Worm (Caenorhabditis elegans): ENCODE data around the gene F59B2.9.

Gene F59B2.9

DNA sequence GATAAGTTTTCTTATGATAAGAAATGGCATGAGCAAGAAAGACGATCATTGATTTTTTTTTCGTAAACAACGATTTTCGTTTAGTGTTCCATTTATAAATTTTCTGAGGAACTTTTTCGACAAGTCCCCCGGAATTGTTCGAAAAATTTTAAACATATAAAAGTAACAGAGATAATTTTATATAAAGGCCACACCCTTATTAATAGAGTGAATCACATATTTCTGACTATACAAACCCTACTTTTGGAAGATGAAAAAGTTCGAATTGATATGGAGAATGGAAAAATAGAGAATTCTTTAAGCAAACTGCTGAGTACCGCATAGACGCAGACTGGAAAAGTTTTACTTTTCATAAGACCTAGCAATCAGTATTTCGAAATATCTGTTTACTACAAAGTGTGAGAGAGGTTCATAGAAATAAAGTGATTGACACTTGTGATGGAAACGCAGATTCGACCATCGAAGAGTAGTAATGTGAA, 38.9 kb upstream of the F59B2.9 start:
- TF ChIP-seq Y67H2A.10 (GFP tag; conservative IDR thresholded peaks at IDR 0.05) (no peak), snpc-1.3 (tag; optimal IDR thresholded peaks at IDR 0.05; ENCODE audit: insufficient read depth) (peak; percentile 35), mcd-1 (GFP tag; IDR thresholded peaks at IDR 0.05) (peak; percentile 40; the same call in 1 of the 2 replicates), madf-3 (GFP tag; IDR thresholded peaks at IDR 0.05) (peak; percentile 45; the same call in 1 of the 2 replicates), bed-2 (GFP tag; IDR thresholded peaks at IDR 0.05) (no peak), F10E7.11 (tag; optimal IDR thresholded peaks at IDR 0.05) (peak; percentile 85), mes-4 (tag; optimal IDR thresholded peaks at IDR 0.05) (no peak), unc-62 (GFP tag; optimal IDR thresholded peaks at IDR 0.05) (peak; percentile 61), D2030.7 (GFP tag; IDR thresholded peaks at IDR 0.05) (no peak), B0035.1 (tag; optimal IDR thresholded peaks at IDR 0.05) (no peak), atf-7 (tag; optimal IDR thresholded peaks at IDR 0.05) (peak; percentile 75), madf-8 (GFP tag; conservative IDR thresholded peaks at IDR 0.05) (no peak), mel-28 (tag; optimal IDR thresholded peaks at IDR 0.05; ENCODE audit: borderline replicate concordance) (peak; percentile 72), egrh-3 (GFP tag; IDR thresholded peaks at IDR 0.05) (no peak), tlf-1 (GFP tag; optimal IDR thresholded peaks at IDR 0.05) (peak; percentile 76), K12H6.12 (tag; optimal IDR thresholded peaks at IDR 0.05) (peak; percentile 63), nhr-80 (tag; optimal IDR thresholded peaks at IDR 0.05) (peak; percentile 84), egl-44 (GFP tag; IDR thresholded peaks at IDR 0.05) (peak; percentile 45; the same call in 1 of the 2 replicates), ztf-22 (GFP tag; optimal IDR thresholded peaks at IDR 0.05) (peak; percentile 32), ceh-58 (GFP tag; IDR thresholded peaks at IDR 0.05) (no peak), C17E4.6 (GFP tag; IDR thresholded peaks at IDR 0.05) (no peak), ztf-6 (GFP tag; IDR thresholded peaks at IDR 0.05) (no peak), lin-26 (GFP tag; IDR thresholded peaks at IDR 0.05) (no peak; the same call in 1 of the 2 replicates), xnd-1 (tag; optimal IDR thresholded peaks at IDR 0.05) (no peak), F57C9.4 (tag; optimal IDR thresholded peaks at IDR 0.05) (peak; percentile 37), snpc-4 (GFP tag; optimal IDR thresholded peaks at IDR 0.05) (no peak), snpc-4 (tag; optimal IDR thresholded peaks at IDR 0.05) (peak in 2 of 4 experiments; percentile 23 to 46), F52B5.7 (tag; optimal IDR thresholded peaks at IDR 0.05) (no peak), nfya-1 (tag; optimal IDR thresholded peaks at IDR 0.05; ENCODE audit: borderline replicate concordance, insufficient read depth) (no peak), bed-1 (GFP tag; IDR thresholded peaks at IDR 0.05) (no peak), lin-40 (tag; optimal IDR thresholded peaks at IDR 0.05) (peak; percentile 67), K11D2.4 (GFP tag; IDR thresholded peaks at IDR 0.05) (peak; percentile 49), ztf-25 (GFP tag; IDR thresholded peaks at IDR 0.05) (no peak), let-607 (tag; optimal IDR thresholded peaks at IDR 0.05) (peak; percentile 58 to 64), ets-4 (GFP tag; optimal IDR thresholded peaks at IDR 0.05) (no peak), nfyb-1 (GFP tag; IDR thresholded peaks at IDR 0.05) (peak; percentile 90), ekl-4 (GFP tag; IDR thresholded peaks at IDR 0.05) (peak; percentile 59; the same call in 1 of the 2 replicates), pha-4 (tag; optimal IDR thresholded peaks at IDR 0.05) (peak; percentile 6), attf-5 (GFP tag; optimal IDR thresholded peaks at IDR 0.05) (peak; percentile 89), F23B12.7 (tag; optimal IDR thresholded peaks at IDR 0.05; ENCODE audit: insufficient read depth) (peak; percentile 89), lag-1 (GFP tag; IDR thresholded peaks at IDR 0.05) (no peak), cebp-2 (GFP tag; IDR thresholded peaks at IDR 0.05) (no peak), ztf-18 (tag; optimal IDR thresholded peaks at IDR 0.05) (peak; percentile 53), tbx-9 (tag; optimal IDR thresholded peaks at IDR 0.05; ENCODE audit: borderline replicate concordance) (peak; percentile 3), Y53G8AR.9 (GFP tag; conservative IDR thresholded peaks at IDR 0.05) (peak; percentile 84; the same call in 1 of the 2 replicates), nhr-27 (tag; optimal IDR thresholded peaks at IDR 0.05) (no peak), Y95B8A.8 (GFP tag; IDR thresholded peaks at IDR 0.05) (peak; percentile 59), B0019.2 (GFP tag; conservative IDR thresholded peaks at IDR 0.05) (no peak)

All from whole organism, young adult.